Fruit fly (Drosophila melanogaster): ENCODE results near the gene Ant2.

dm6 chrX:10822678-10823440 lies 36.2 kb upstream of the Ant2 start:
- no peak for TF ChIP-seq ovo (GFP tag; optimal IDR thresholded peaks at IDR 0.05)
- no peak for TF ChIP-seq Clk (GFP tag; optimal IDR thresholded peaks at IDR 0.05)
- no peak for TF ChIP-seq CG5204 (GFP tag; optimal IDR thresholded peaks at IDR 0.05)
- no peak for TF ChIP-seq CG11617 (GFP tag; optimal IDR thresholded peaks at IDR 0.05)
- no peak for TF ChIP-seq CG7101 (tag; optimal IDR thresholded peaks at IDR 0.05)
- no peak for TF ChIP-seq cnc (optimal IDR thresholded peaks at IDR 0.05)
- TF ChIP-seq CG1620 (GFP tag; optimal IDR thresholded peaks at IDR 0.05), result no peak
- TF ChIP-seq CG7045 (GFP tag; optimal IDR thresholded peaks at IDR 0.05), result no peak
- TF ChIP-seq Mnt (GFP tag; optimal IDR thresholded peaks at IDR 0.05), result no peak
- TF ChIP-seq cic (GFP tag; optimal IDR thresholded peaks at IDR 0.05), result no peak
- no peak for TF ChIP-seq toe (GFP tag; optimal IDR thresholded peaks at IDR 0.05)
- no peak for TF ChIP-seq Crg-1 (GFP tag; optimal IDR thresholded peaks at IDR 0.05)
- no peak for TF ChIP-seq Hr96 (GFP tag; optimal IDR thresholded peaks at IDR 0.05)
- no peak for TF ChIP-seq CG33017 (tag; optimal IDR thresholded peaks at IDR 0.05)
